Worm (Caenorhabditis elegans) whole organism, L1 larva: ENCODE results near the gene sma-2.
A peak's percentile ranks its signal among the peaks of the same experiment; 100 is the strongest.

Source experiments
- C34B4.2 ChIP-seq: sonication (generic microtip); optimal IDR thresholded peaks from 2 replicates; lab custom pipeline; 2017; ENCODE audit warnings: mild to moderate bottlenecking, missing genetic modification characterization, missing compliant biosample characterization
- aha-1 ChIP-seq: fragments of 150-350 bp; optimal IDR thresholded peaks from 2 replicates; lab custom pipeline; 2014; ENCODE audit warnings: missing biosample characterization, missing genetic modification characterization
- aly-2 ChIP-seq: fragments of 150-350 bp; optimal IDR thresholded peaks from 2 replicates; lab custom pipeline; 2014; ENCODE audit warnings: missing biosample characterization, missing genetic modification characterization
- ceh-63 ChIP-seq: fragments of 200-800 bp; sonication (Bioruptor generic); optimal IDR thresholded peaks from 2 replicates; lab custom pipeline; 2018; ENCODE audit warnings: mild to moderate bottlenecking, missing genetic modification characterization, missing compliant biosample characterization
- ces-1 ChIP-seq: fragments of 150-350 bp; optimal IDR thresholded peaks from 2 replicates; lab custom pipeline; 2014; ENCODE audit warnings: missing biosample characterization, missing genetic modification reagents, missing genetic modification characterization
- efl-1 ChIP-seq, 4 experiments: fragments of 150-350 bp; optimal IDR thresholded peaks in 3 of 4; peaks in 1 of 4; 1 replicate in 1 of 4; 2 replicates in 3 of 4; lab custom pipeline; 2014; ENCODE audit warnings: missing biosample characterization in 2 of 4, missing genetic modification characterization in 2 of 4, missing genetic modification reagents in 2 of 4
- egl-27 ChIP-seq, 2 experiments: fragments of 150-350 bp in 1 of 2; sonication (generic microtip); optimal IDR thresholded peaks; 3 replicates each; lab custom pipeline; 2017 to 2018; ENCODE audit warnings: missing biosample characterization in 2 of 2, missing genetic modification characterization in 2 of 2, missing genetic modification reagents in 2 of 2
- elt-2 ChIP-seq: sonication (generic microtip); optimal IDR thresholded peaks from 2 replicates; lab custom pipeline; 2016; ENCODE audit warnings: missing genetic modification characterization, mild to moderate bottlenecking, inconsistent platforms, missing compliant biosample characterization, missing genetic modification reagents
- hlh-17 ChIP-seq: fragments of 200-800 bp; sonication (Bioruptor generic); optimal IDR thresholded peaks from 2 replicates; lab custom pipeline; 2018; ENCODE audit warnings: missing genetic modification characterization, mild to moderate bottlenecking, missing compliant biosample characterization, moderate library complexity, borderline replicate concordance
- hpl-2 ChIP-seq: fragments of 150-350 bp; optimal IDR thresholded peaks from 2 replicates; lab custom pipeline; 2014; ENCODE audit warnings: missing biosample characterization, missing genetic modification reagents, missing genetic modification characterization
- lin-15B ChIP-seq: fragments of 150-350 bp; sonication (generic microtip); optimal IDR thresholded peaks from 3 replicates; lab custom pipeline; 2014; ENCODE audit warnings: missing biosample characterization, missing genetic modification characterization
- lin-35 ChIP-seq, 2 experiments: fragments of 150-350 bp; optimal IDR thresholded peaks; 2 replicates each; lab custom pipeline; 2014; ENCODE audit warnings: missing biosample characterization in 2 of 2, missing genetic modification characterization in 2 of 2, missing genetic modification reagents in 2 of 2
- lsy-2 ChIP-seq, 2 experiments: fragments of 150-350 bp; optimal IDR thresholded peaks; 2 replicates each; lab custom pipeline; 2014; ENCODE audit warnings: missing biosample characterization in 2 of 2, missing genetic modification characterization in 2 of 2
- mep-1 ChIP-seq: fragments of 150-350 bp; optimal IDR thresholded peaks from 2 replicates; lab custom pipeline; 2014; ENCODE audit warnings: missing biosample characterization, missing genetic modification characterization
- nhr-12 ChIP-seq: sonication (generic microtip); optimal IDR thresholded peaks from 2 replicates; lab custom pipeline; 2017; ENCODE audit warnings: missing biosample characterization, missing genetic modification characterization
- nhr-19 ChIP-seq: fragments of 200-800 bp; sonication (Bioruptor generic); conservative IDR thresholded peaks from 2 replicates; pipeline ENCODE4 v1.3.6; 2022; ENCODE audit warnings: missing genetic modification characterization, missing compliant biosample characterization
- nhr-71 ChIP-seq: sonication (generic microtip); optimal IDR thresholded peaks from 2 replicates; lab custom pipeline; 2016; ENCODE audit warnings: mild to moderate bottlenecking, missing genetic modification characterization, moderate library complexity, missing compliant biosample characterization
- nhr-84 ChIP-seq: sonication (generic microtip); optimal IDR thresholded peaks from 2 replicates; lab custom pipeline; 2017; ENCODE audit warnings: missing biosample characterization, missing genetic modification characterization
- nhr-90 ChIP-seq: sonication (generic microtip); optimal IDR thresholded peaks from 2 replicates; lab custom pipeline; 2016; ENCODE audit warnings: mild to moderate bottlenecking, missing genetic modification characterization, missing compliant biosample characterization; ENCODE audit not compliant: poor library complexity
- pag-3 ChIP-seq: sonication (generic microtip); optimal IDR thresholded peaks from 2 replicates; lab custom pipeline; 2017; ENCODE audit warnings: missing genetic modification characterization, mild to moderate bottlenecking, missing compliant biosample characterization, antibody characterized with exemption, borderline replicate concordance; ENCODE audit not compliant: insufficient read depth
- skn-1 ChIP-seq: fragments of 150-350 bp; optimal IDR thresholded peaks from 2 replicates; lab custom pipeline; 2014; ENCODE audit warnings: missing biosample characterization, missing genetic modification characterization
- snu-23 ChIP-seq: sonication (generic microtip); optimal IDR thresholded peaks from 2 replicates; lab custom pipeline; 2016; ENCODE audit warnings: missing genetic modification characterization, missing compliant biosample characterization
- tbx-2 ChIP-seq: sonication (generic microtip); optimal IDR thresholded peaks from 2 replicates; lab custom pipeline; 2016; ENCODE audit warnings: missing genetic modification characterization, missing compliant biosample characterization
- unc-130 ChIP-seq: fragments of 150-350 bp; optimal IDR thresholded peaks from 2 replicates; lab custom pipeline; 2017; ENCODE audit warnings: missing biosample characterization, missing genetic modification characterization, inconsistent platforms
- unc-62 ChIP-seq: fragments of 150-350 bp; optimal IDR thresholded peaks from 2 replicates; lab custom pipeline; 2014; ENCODE audit warnings: missing biosample characterization, missing genetic modification reagents, missing genetic modification characterization
- unc-98 ChIP-seq: fragments of 200-800 bp; sonication (Bioruptor generic); IDR thresholded peaks from 2 replicates; pipeline ENCODE4 v1.3.6; 2022; ENCODE audit warnings: missing genetic modification characterization, missing compliant biosample characterization
- vab-15 ChIP-seq: sonication (generic microtip); optimal IDR thresholded peaks from 2 replicates; lab custom pipeline; 2017; ENCODE audit warnings: missing genotype, mild to moderate bottlenecking, missing genetic modification characterization, missing compliant biosample characterization
- zip-4 ChIP-seq: fragments of 200-800 bp; sonication (Bioruptor generic); optimal IDR thresholded peaks from 2 replicates; lab custom pipeline; 2018; ENCODE audit warnings: mild to moderate bottlenecking, missing genetic modification characterization, moderate library complexity, missing compliant biosample characterization
- ztf-11 ChIP-seq, 2 experiments: sonication (generic microtip); optimal IDR thresholded peaks; 2 replicates each; lab custom pipeline; 2016 to 2017; ENCODE audit warnings: missing genetic modification characterization in 2 of 2, missing biosample characterization in 1 of 2, missing compliant biosample characterization in 1 of 2

Gene sma-2

ce11 chrIII:8718592-8718991 lies 30.9 kb upstream of the sma-2 start:
- TF ChIP-seq lsy-2 (tag; optimal IDR thresholded peaks at IDR 0.05; lab: Kevin White, UChicago) (no peak), ces-1 (no peak), lin-35 (GFP tag; optimal IDR thresholded peaks at IDR 0.05; lab: Kevin White, UChicago) (peak in 1 of 2 experiments; percentile 11)

ce11 chrIII:8719105-8719504 lies 30.4 kb upstream of the sma-2 start:
- TF ChIP-seq nhr-71 (tag; lab: Kevin White, UChicago) (no peak), nhr-12 (tag; lab: Kevin White, UChicago) (no peak), elt-2 (tag; lab: Kevin White, UChicago) (no peak), mep-1 (tag; lab: Kevin White, UChicago) (no peak), hpl-2 (GFP tag; lab: Kevin White, UChicago) (no peak), aha-1 (no peak), nhr-84 (tag; lab: Kevin White, UChicago) (no peak), unc-98 (GFP tag; lab: Robert Waterston, UW) (no peak), unc-130 (no peak), hlh-17 (no peak), skn-1 (tag; lab: Kevin White, UChicago) (no peak)
- TF ChIP-seq, all 84 proteins: peak for 0

- TF ChIP-seq efl-1 (optimal IDR thresholded peaks at IDR 0.05; lab: Kevin White, UChicago) (no peak), efl-1 (GFP tag; optimal IDR thresholded peaks at IDR 0.05 in 1 of 2; lab: Kevin White, UChicago) (peak in 1 of 2 experiments; percentile 88), tbx-2 (tag; lab: Kevin White, UChicago) (no peak), zip-4 (GFP tag; lab: Kevin White, UChicago) (no peak), ztf-11 (tag; optimal IDR thresholded peaks at IDR 0.05; lab: Kevin White, UChicago) (no peak)
These were observed 29.7 kb upstream of the sma-2 start, which contains the start of gene hipr-1 for ce11 chrIII:8719769-8720252. Gene hipr-1 (plus strand): TSS chrIII:8720202.

- TF ChIP-seq efl-1 (optimal IDR thresholded peaks at IDR 0.05; lab: Kevin White, UChicago) = no peak
- TF ChIP-seq efl-1 (GFP tag; optimal IDR thresholded peaks at IDR 0.05 in 1 of 2; lab: Kevin White, UChicago) = no peak
- TF ChIP-seq snu-23 (GFP tag; lab: Kevin White, UChicago) = no peak
- no peak for TF ChIP-seq ceh-63 (GFP tag; lab: Kevin White, UChicago)
- no peak for TF ChIP-seq C34B4.2
- TF ChIP-seq nhr-19 (GFP tag; lab: Robert Waterston, UW) = no peak
- no peak for TF ChIP-seq pag-3 (tag; lab: Kevin White, UChicago)
- TF ChIP-seq unc-62 (GFP tag; lab: Kevin White, UChicago) = no peak
- TF ChIP-seq egl-27 (tag; optimal IDR thresholded peaks at IDR 0.05; lab: Kevin White, UChicago) = no peak
- no peak for TF ChIP-seq aly-2 (tag; lab: Kevin White, UChicago)
- TF ChIP-seq nhr-90 (tag; lab: Kevin White, UChicago) = no peak
- TF ChIP-seq lin-15B (tag; lab: Kevin White, UChicago) = no peak
- TF ChIP-seq vab-15 (tag; lab: Kevin White, UChicago) = no peak
These were observed 24.3 kb upstream of the sma-2 start for ce11 chrIII:8725224-8725623.

- TF ChIP-seq ceh-63 (GFP tag; lab: Kevin White, UChicago) (no peak), efl-1 (optimal IDR thresholded peaks at IDR 0.05; lab: Kevin White, UChicago) (no peak), efl-1 (GFP tag; optimal IDR thresholded peaks at IDR 0.05 in 1 of 2; lab: Kevin White, UChicago) (peak in 1 of 2 experiments; percentile 64), C34B4.2 (no peak)
- TF ChIP-seq, all 84 proteins: peak for 1
These were observed 23.2 kb upstream of the sma-2 start for ce11 chrIII:8726019-8726894.
